Fruit fly (Drosophila melanogaster): Measurements from ENCODE around the gene CG7988.
A peak's percentile ranks its signal among the peaks of the same experiment; 100 is the strongest.

CG7988 gene

DNA sequence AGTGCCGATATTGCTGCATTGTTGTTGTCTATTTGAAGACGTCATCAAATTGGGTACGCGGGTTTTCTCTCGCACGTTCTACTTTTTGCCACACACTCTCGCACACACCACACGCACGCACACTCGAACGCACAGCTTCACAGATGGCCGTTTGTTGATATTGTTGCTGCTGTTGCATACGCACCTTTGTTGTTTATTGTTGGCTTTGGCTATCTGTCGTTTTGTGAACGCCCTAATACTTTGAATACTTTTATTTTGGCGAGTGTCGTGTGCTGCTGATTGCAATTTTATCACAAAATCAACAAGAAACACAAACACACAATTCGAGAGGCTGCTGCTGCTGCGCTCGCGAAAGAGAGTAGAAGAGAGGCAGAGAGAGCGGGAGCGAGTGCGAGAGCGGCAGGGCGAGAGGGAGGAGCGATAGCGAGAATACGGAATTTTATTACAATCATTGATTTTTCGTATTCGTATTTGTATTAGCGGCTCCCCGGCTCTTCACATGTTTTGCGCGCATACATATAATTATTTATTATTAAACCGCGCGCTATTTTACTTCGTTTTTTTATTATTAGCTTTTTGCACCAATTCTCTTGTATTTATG is 21.7 kb upstream of the CG7988 start (continued):
- TF ChIP-seq ac (GFP tag; optimal IDR thresholded peaks at IDR 0.05) (peak; percentile 61), lmd (GFP tag; IDR thresholded peaks at IDR 0.05) (no peak), CG11723 (GFP tag; optimal IDR thresholded peaks at IDR 0.05) (peak; percentile 62), CG10979 (tag; optimal IDR thresholded peaks at IDR 0.05) (no peak), CG34422 (GFP tag; IDR thresholded peaks at IDR 0.05) (no peak), Hr39 (optimal IDR thresholded peaks at IDR 0.05) (no peak), CG8290 (GFP tag; optimal IDR thresholded peaks at IDR 0.05) (no peak), CG8290 (tag; optimal IDR thresholded peaks at IDR 0.05) (peak; percentile 52 to 69), CG7271 (tag; optimal IDR thresholded peaks at IDR 0.05) (no peak), CG10209 (GFP tag; optimal IDR thresholded peaks at IDR 0.05) (peak; percentile 34), exex (tag; optimal IDR thresholded peaks at IDR 0.05) (no peak), ERR (GFP tag; optimal IDR thresholded peaks at IDR 0.05) (peak; percentile 41), CG11695 (GFP tag; IDR thresholded peaks at IDR 0.05) (no peak), Vsx1 (GFP tag; optimal IDR thresholded peaks at IDR 0.05) (peak; percentile 36), dmrt99B (tag; optimal IDR thresholded peaks at IDR 0.05) (peak; percentile 30), CG9437 (GFP tag; optimal IDR thresholded peaks at IDR 0.05) (peak; percentile 15), Eip74EF (GFP tag; optimal IDR thresholded peaks at IDR 0.05) (peak in 1 of 2 experiments; percentile 48), bigmax (GFP tag; optimal IDR thresholded peaks at IDR 0.05) (no peak), dati (GFP tag; IDR thresholded peaks at IDR 0.05) (no peak), caup (GFP tag; optimal IDR thresholded peaks at IDR 0.05; ENCODE audit: severe bottlenecking) (peak; percentile 51), fd64A (GFP tag; optimal IDR thresholded peaks at IDR 0.05) (peak; percentile 58), wek (GFP tag; optimal IDR thresholded peaks at IDR 0.05) (peak; percentile 82), aop (GFP tag; IDR thresholded peaks at IDR 0.05) (no peak), mam (GFP tag; optimal IDR thresholded peaks at IDR 0.05) (no peak), CG18011 (GFP tag; optimal IDR thresholded peaks at IDR 0.05) (no peak), CG17612 (GFP tag; IDR thresholded peaks at IDR 0.05) (no peak), PHDP (tag; optimal IDR thresholded peaks at IDR 0.05) (peak; percentile 30), CG6175 (GFP tag; IDR thresholded peaks at IDR 0.05) (no peak), CG11696 (GFP tag; IDR thresholded peaks at IDR 0.05) (no peak), ap (GFP tag; IDR thresholded peaks at IDR 0.05) (no peak), gce (GFP tag; IDR thresholded peaks at IDR 0.05) (no peak), Nf-YA (GFP tag; IDR thresholded peaks at IDR 0.05) (no peak), CG15696 (tag; optimal IDR thresholded peaks at IDR 0.05) (peak; percentile 57), CG11085 (GFP tag; IDR thresholded peaks at IDR 0.05) (no peak), jing (GFP tag; optimal IDR thresholded peaks at IDR 0.05) (no peak), ATbp (GFP tag; optimal IDR thresholded peaks at IDR 0.05) (peak; percentile 81), MBD-R2 (GFP tag; IDR thresholded peaks at IDR 0.05) (no peak), slou (GFP tag; optimal IDR thresholded peaks at IDR 0.05) (no peak), CG15601 (tag; optimal IDR thresholded peaks at IDR 0.05) (peak; percentile 39), Bteb2 (GFP tag; optimal IDR thresholded peaks at IDR 0.05) (peak; percentile 1), CG3726 (GFP tag; IDR thresholded peaks at IDR 0.05) (no peak), Med (GFP tag) (peak; percentile 93), CG7357 (GFP tag; IDR thresholded peaks at IDR 0.05) (no peak), CG4360 (GFP tag; IDR thresholded peaks at IDR 0.05) (no peak), CG2129 (GFP tag; IDR thresholded peaks at IDR 0.05; ENCODE audit: partially characterized antibody) (no peak), klu (GFP tag; IDR thresholded peaks at IDR 0.05) (no peak), pfk (GFP tag; optimal IDR thresholded peaks at IDR 0.05) (peak; percentile 39), CG2875 (GFP tag; optimal IDR thresholded peaks at IDR 0.05) (peak; percentile 56), CG12942 (GFP tag; optimal IDR thresholded peaks at IDR 0.05) (peak; percentile 34), fd102C (GFP tag; optimal IDR thresholded peaks at IDR 0.05) (peak; percentile 64), Camta (GFP tag; optimal IDR thresholded peaks at IDR 0.05) (peak; percentile 20)

Data from whole organism, embryonic.